Fruit fly (Drosophila melanogaster) whole organism, embryonic: ENCODE measurements around the gene Dis3l2.

Experiments
- Abd-B ChIP-seq: fragments of 200-800 bp; sonication (Bioruptor generic); optimal IDR thresholded peaks from 2 replicates; lab custom pipeline; 2018; ENCODE audit warnings: missing biosample characterization, mild to moderate bottlenecking, missing genetic modification characterization, moderate library complexity
- Asciz ChIP-seq: fragments of 200-800 bp; sonication (Bioruptor generic); optimal IDR thresholded peaks from 2 replicates; lab custom pipeline; 2017; ENCODE audit warnings: missing biosample characterization, mild to moderate bottlenecking, missing genetic modification characterization, missing genetic modification reagents
- Atf3 ChIP-seq: fragments of 200-800 bp; sonication (Bioruptor generic); optimal IDR thresholded peaks from 3 replicates; lab custom pipeline; 2016; ENCODE audit warnings: missing biosample characterization, missing genetic modification characterization
- Bgb ChIP-seq: fragments of 200-800 bp; sonication (Bioruptor generic); IDR thresholded peaks from 2 replicates; pipeline ENCODE4 v1.3.6; 2022; ENCODE audit warnings: missing biosample characterization, missing genetic modification characterization; ENCODE audit not compliant: partially characterized antibody
- CG10267 ChIP-seq: fragments of 200-800 bp; sonication (Bioruptor generic); optimal IDR thresholded peaks from 2 replicates; lab custom pipeline; 2018; ENCODE audit warnings: missing biosample characterization, mild to moderate bottlenecking, missing genetic modification characterization, moderate library complexity
- CG12236 ChIP-seq: fragments of 200-800 bp; sonication (Bioruptor generic); optimal IDR thresholded peaks from 2 replicates; lab custom pipeline; 2016; ENCODE audit warnings: missing biosample characterization, missing genetic modification characterization
- CG13287 ChIP-seq: fragments of 200-800 bp; sonication (Bioruptor generic); IDR thresholded peaks from 2 replicates; pipeline ENCODE4 v1.3.6; 2022; ENCODE audit warnings: missing biosample characterization, missing genetic modification characterization; ENCODE audit not compliant: partially characterized antibody
- CG13424 ChIP-seq: fragments of 200-800 bp; sonication (Bioruptor generic); optimal IDR thresholded peaks from 2 replicates; lab custom pipeline; 2019; ENCODE audit warnings: missing biosample characterization, mild to moderate bottlenecking, missing genetic modification characterization, moderate library complexity
- CG16779 ChIP-seq: fragments of 200-800 bp; sonication (Bioruptor generic); IDR thresholded peaks from 2 replicates; pipeline ENCODE4 v1.3.6; 2022; ENCODE audit warnings: missing biosample characterization, missing genetic modification characterization
- CG17385 ChIP-seq: fragments of 200-800 bp; sonication (Bioruptor generic); optimal IDR thresholded peaks from 3 replicates; lab custom pipeline; 2018; ENCODE audit warnings: missing biosample characterization, mild to moderate bottlenecking, missing genetic modification characterization
- CG17568 ChIP-seq: fragments of 200-800 bp; sonication (Bioruptor generic); optimal IDR thresholded peaks from 2 replicates; lab custom pipeline; 2018; ENCODE audit warnings: missing biosample characterization, mild to moderate bottlenecking, missing genetic modification characterization, moderate library complexity
- CG2678 ChIP-seq: fragments of 200-800 bp; sonication (Bioruptor generic); optimal IDR thresholded peaks from 3 replicates; lab custom pipeline; 2019; ENCODE audit warnings: missing biosample characterization, mild to moderate bottlenecking, missing genetic modification characterization, moderate library complexity
- CG30403 ChIP-seq: fragments of 200-800 bp; sonication (Bioruptor generic); optimal IDR thresholded peaks from 3 replicates; lab custom pipeline; 2016; ENCODE audit warnings: missing biosample characterization, missing genetic modification characterization
- CG30431 ChIP-seq: fragments of 200-800 bp; sonication (Bioruptor generic); optimal IDR thresholded peaks from 2 replicates; lab custom pipeline; 2017; ENCODE audit warnings: missing biosample characterization, missing genetic modification characterization
- CG31388 ChIP-seq: fragments of 200-800 bp; sonication (Bioruptor generic); optimal IDR thresholded peaks from 2 replicates; lab custom pipeline; 2016; ENCODE audit warnings: missing biosample characterization, missing genetic modification characterization
- CG3281 ChIP-seq: fragments of 200-800 bp; sonication (Bioruptor generic); optimal IDR thresholded peaks from 3 replicates; lab custom pipeline; 2017; ENCODE audit warnings: missing biosample characterization, mild to moderate bottlenecking, missing genetic modification characterization
- CG33213 ChIP-seq: fragments of 200-800 bp; sonication (Bioruptor generic); optimal IDR thresholded peaks from 3 replicates; lab custom pipeline; 2016; ENCODE audit warnings: missing biosample characterization, missing genetic modification characterization
- CG42726 ChIP-seq: fragments of 200-800 bp; sonication (Bioruptor generic); IDR thresholded peaks from 2 replicates; pipeline ENCODE4 v1.3.6; 2022; ENCODE audit warnings: missing biosample characterization, missing genetic modification characterization; ENCODE audit not compliant: partially characterized antibody
- CG4328 ChIP-seq: fragments of 200-800 bp; sonication (Bioruptor generic); optimal IDR thresholded peaks from 3 replicates; lab custom pipeline; 2017; ENCODE audit warnings: missing biosample characterization, missing genetic modification reagents, missing genetic modification characterization
- CG43689 ChIP-seq: fragments of 200-800 bp; sonication (Bioruptor generic); IDR thresholded peaks from 2 replicates; pipeline ENCODE4 v1.3.6; 2022; ENCODE audit warnings: missing biosample characterization, missing genetic modification characterization
- CG4617 ChIP-seq: fragments of 200-800 bp; sonication (Bioruptor generic); optimal IDR thresholded peaks from 3 replicates; lab custom pipeline; 2016; ENCODE audit warnings: missing biosample characterization, missing genetic modification characterization, borderline replicate concordance
- CG6791 ChIP-seq: fragments of 200-800 bp; sonication (Bioruptor generic); IDR thresholded peaks from 3 replicates; pipeline ENCODE4 v1.3.6; 2022; ENCODE audit warnings: missing biosample characterization, missing genetic modification characterization; ENCODE audit not compliant: partially characterized antibody
- CG9932 ChIP-seq: fragments of 200-800 bp; sonication (Bioruptor generic); IDR thresholded peaks from 2 replicates; pipeline ENCODE4 v1.3.6; 2022; ENCODE audit warnings: missing biosample characterization, missing genetic modification characterization
- Camta ChIP-seq: fragments of 200-800 bp; sonication (Bioruptor generic); optimal IDR thresholded peaks from 2 replicates; lab custom pipeline; 2016; ENCODE audit warnings: missing biosample characterization, missing genetic modification characterization
- CkIIα-i1 ChIP-seq: fragments of 200-800 bp; sonication (Bioruptor generic); IDR thresholded peaks from 2 replicates; pipeline ENCODE4 v1.3.6; 2022; ENCODE audit warnings: missing biosample characterization, missing genetic modification characterization
- Dip2 ChIP-seq: fragments of 200-800 bp; sonication (Bioruptor generic); IDR thresholded peaks from 2 replicates; pipeline ENCODE4 v1.3.6; 2022; ENCODE audit warnings: missing biosample characterization, missing genetic modification characterization
- HmgD ChIP-seq: fragments of 200-800 bp; sonication (Bioruptor generic); optimal IDR thresholded peaks from 3 replicates; lab custom pipeline; 2016; ENCODE audit warnings: missing biosample characterization, missing genetic modification characterization
- Hsf ChIP-seq: fragments of 200-800 bp; sonication (Bioruptor generic); optimal IDR thresholded peaks from 3 replicates; lab custom pipeline; 2016; ENCODE audit warnings: missing biosample characterization, missing genetic modification characterization
- Lhr ChIP-seq: fragments of 200-800 bp; sonication (Bioruptor generic); optimal IDR thresholded peaks from 3 replicates; lab custom pipeline; 2017; ENCODE audit warnings: mild to moderate bottlenecking, missing biosample characterization, missing genetic modification reagents, missing genetic modification characterization
- NFAT ChIP-seq: fragments of 200-800 bp; sonication (Bioruptor generic); IDR thresholded peaks from 2 replicates; pipeline ENCODE4 v1.3.6; 2022; ENCODE audit warnings: missing biosample characterization, missing genetic modification characterization
- Nf-YB ChIP-seq: fragments of 200-800 bp; sonication (Bioruptor generic); optimal IDR thresholded peaks from 3 replicates; lab custom pipeline; 2019; ENCODE audit warnings: missing biosample characterization, mild to moderate bottlenecking, missing genetic modification characterization, moderate library complexity
- Poxn ChIP-seq: fragments of 200-800 bp; sonication (Bioruptor generic); IDR thresholded peaks from 2 replicates; pipeline ENCODE4 v1.3.6; 2022; ENCODE audit warnings: missing biosample characterization, missing genetic modification characterization
- Sin3A ChIP-seq: fragments of >200 bp; optimal IDR thresholded peaks from 2 replicates; lab custom pipeline; 2018
- Sry-β ChIP-seq: fragments of 200-800 bp; sonication (Bioruptor generic); optimal IDR thresholded peaks from 2 replicates; lab custom pipeline; 2018; ENCODE audit warnings: missing biosample characterization, mild to moderate bottlenecking, missing genetic modification characterization, moderate library complexity
- TFAM ChIP-seq: fragments of 200-800 bp; sonication (Bioruptor generic); optimal IDR thresholded peaks from 2 replicates; lab custom pipeline; 2017; ENCODE audit warnings: missing biosample characterization, missing genetic modification characterization, inconsistent platforms
- ci ChIP-seq: fragments of 200-800 bp; sonication (Bioruptor generic); IDR thresholded peaks from 3 replicates; pipeline ENCODE4 v1.3.6; 2022; ENCODE audit warnings: missing biosample characterization, missing genetic modification characterization
- cwo ChIP-seq: fragments of 200-800 bp; sonication (Bioruptor generic); optimal IDR thresholded peaks from 3 replicates; lab custom pipeline; 2017; ENCODE audit warnings: missing biosample characterization, missing genetic modification characterization, mild to moderate bottlenecking, moderate library complexity, missing genetic modification reagents
- dati ChIP-seq: fragments of 200-800 bp; sonication (Bioruptor generic); IDR thresholded peaks from 2 replicates; pipeline ENCODE4 v1.3.6; 2022; ENCODE audit warnings: missing biosample characterization, missing genetic modification characterization
- eve ChIP-seq, 2 experiments: fragments of >200 bp; optimal IDR thresholded peaks; 2 replicates each; lab custom pipeline; 2017; ENCODE audit warnings: missing biosample characterization in 2 of 2, missing genetic modification characterization in 2 of 2
- exex ChIP-seq: fragments of 200-800 bp; sonication (Bioruptor generic); optimal IDR thresholded peaks from 4 replicates; lab custom pipeline; 2018; ENCODE audit warnings: missing biosample characterization, mild to moderate bottlenecking, missing genetic modification characterization, moderate library complexity
- gce ChIP-seq: fragments of 200-800 bp; sonication (Bioruptor generic); IDR thresholded peaks from 3 replicates; pipeline ENCODE4 v1.3.6; 2022; ENCODE audit warnings: missing biosample characterization, missing genetic modification characterization
- ham ChIP-seq: fragments of 200-800 bp; sonication (Bioruptor generic); IDR thresholded peaks from 2 replicates; pipeline ENCODE4 v1.3.6; 2022; ENCODE audit warnings: missing biosample characterization, missing genetic modification characterization
- ken ChIP-seq: fragments of 200-800 bp; sonication (Bioruptor generic); IDR thresholded peaks from 3 replicates; pipeline ENCODE4 v1.3.6; 2022; ENCODE audit warnings: missing biosample characterization, missing genetic modification characterization
- nmo ChIP-seq: fragments of 200-800 bp; sonication (Bioruptor generic); optimal IDR thresholded peaks from 2 replicates; lab custom pipeline; 2018; ENCODE audit warnings: missing biosample characterization, mild to moderate bottlenecking, missing genetic modification characterization, moderate library complexity
- peb ChIP-seq: fragments of 200-800 bp; sonication (Bioruptor generic); IDR thresholded peaks from 2 replicates; pipeline ENCODE4 v1.3.6; 2022; ENCODE audit warnings: missing biosample characterization, missing genetic modification characterization
- tgo ChIP-seq: fragments of 200-800 bp; sonication (Bioruptor generic); IDR thresholded peaks from 3 replicates; pipeline ENCODE4 v1.3.6; 2022; ENCODE audit warnings: missing biosample characterization, missing genetic modification characterization
- unpg ChIP-seq: fragments of 200-800 bp; sonication (Bioruptor generic); optimal IDR thresholded peaks from 3 replicates; lab custom pipeline; 2018; ENCODE audit warnings: missing biosample characterization, mild to moderate bottlenecking, missing genetic modification characterization, moderate library complexity
- vfl ChIP-seq: fragments of 200-800 bp; sonication (Bioruptor generic); optimal IDR thresholded peaks from 2 replicates; lab custom pipeline; 2016; ENCODE audit warnings: missing biosample characterization, missing genetic modification characterization
- z ChIP-seq: fragments of 200-800 bp; sonication (Bioruptor generic); IDR thresholded peaks from 3 replicates; pipeline ENCODE4 v1.3.6; 2022; ENCODE audit warnings: missing biosample characterization, missing genetic modification characterization
- zen ChIP-seq: fragments of 200-800 bp; sonication (Bioruptor generic); optimal IDR thresholded peaks from 3 replicates; lab custom pipeline; 2018; ENCODE audit warnings: missing biosample characterization, mild to moderate bottlenecking, missing genetic modification characterization, moderate library complexity

Gene Dis3l2

dm6 chr3L:264378-265151, 52.1 kb downstream of the Dis3l2 start, which contains the start of the genes Tudor-SN and mRpL17 (continued):
- TF ChIP-seq CG33213 (GFP tag; lab: Kevin White, UChicago) = peak; percentile 54
- peak; percentile 1 for TF ChIP-seq unpg (GFP tag; lab: Kevin White, UChicago)
- TF ChIP-seq CG31388 (GFP tag; lab: Kevin White, UChicago) = no peak
- peak; percentile 98 for TF ChIP-seq Bgb (GFP tag; lab: Robert Waterston, UW)
- TF ChIP-seq Camta (GFP tag; lab: Kevin White, UChicago) = no peak
- peak; percentile 69 for TF ChIP-seq CG30403 (GFP tag; lab: Kevin White, UChicago)
- no peak for TF ChIP-seq CG43689 (GFP tag; lab: Robert Waterston, UW)
- TF ChIP-seq exex = peak; percentile 36
- TF ChIP-seq CG17568 (GFP tag; lab: Kevin White, UChicago) = no peak
- 0 out of 3 replicates have a peak, but pooled peaks have one; percentile 5 for TF ChIP-seq ci (GFP tag; lab: Robert Waterston, UW)
- TF ChIP-seq Sin3A (lab: Kevin White, UChicago) = peak; percentile 68
- TF ChIP-seq CG10267 (tag; lab: Kevin White, UChicago) = peak; percentile 74
- TF ChIP-seq CG4328 (GFP tag; lab: Kevin White, UChicago) = no peak
- TF ChIP-seq CG30431 (GFP tag; lab: Kevin White, UChicago) = no peak
- TF ChIP-seq Atf3 (GFP tag; lab: Kevin White, UChicago) = no peak
- TF ChIP-seq CG2678 (tag; lab: Kevin White, UChicago) = peak; percentile 47
- no peak for TF ChIP-seq Poxn
- 0 out of 2 replicates have a peak, but pooled peaks have one; percentile 33 for TF ChIP-seq CG16779 (GFP tag; lab: Robert Waterston, UW)
- peak; percentile 98 for TF ChIP-seq CG42726 (GFP tag; lab: Robert Waterston, UW)
- TF ChIP-seq Dip2 = no peak
- TF ChIP-seq CG12236 = no peak
- no peak for TF ChIP-seq ham (GFP tag; lab: Robert Waterston, UW)
- peak; percentile 55 for TF ChIP-seq Sry-β (GFP tag; lab: Kevin White, UChicago)
- peak; percentile 66; the same call in 1 of the 2 replicates for TF ChIP-seq NFAT (GFP tag; lab: Robert Waterston, UW)
- peak; percentile 29 for TF ChIP-seq Lhr (GFP tag; lab: Kevin White, UChicago)
- TF ChIP-seq nmo (GFP tag; lab: Kevin White, UChicago) = peak; percentile 63
- TF ChIP-seq z (GFP tag; lab: Robert Waterston, UW) = no peak
- TF ChIP-seq ken (GFP tag; lab: Robert Waterston, UW) = no peak
- TF ChIP-seq Nf-YB (GFP tag; lab: Kevin White, UChicago) = no peak
- TF ChIP-seq CG9932 (GFP tag; lab: Robert Waterston, UW) = peak; percentile 85
- peak; percentile 98 for TF ChIP-seq CG6791 (GFP tag; lab: Robert Waterston, UW)
- TF ChIP-seq cwo (GFP tag; lab: Kevin White, UChicago) = no peak
- TF ChIP-seq Hsf (GFP tag; lab: Kevin White, UChicago) = peak; percentile 16
- TF ChIP-seq CG4617 (GFP tag; lab: Kevin White, UChicago) = no peak
- no peak for TF ChIP-seq peb
- no peak for TF ChIP-seq TFAM (GFP tag; lab: Kevin White, UChicago)
- no peak for TF ChIP-seq vfl (GFP tag; lab: Kevin White, UChicago)
- no peak for TF ChIP-seq HmgD (GFP tag; lab: Kevin White, UChicago)
- TF ChIP-seq CG3281 (GFP tag; lab: Kevin White, UChicago) = peak; percentile 31
- no peak for TF ChIP-seq Asciz
- no peak for TF ChIP-seq dati (GFP tag; lab: Robert Waterston, UW)
- no peak for TF ChIP-seq CG17385 (GFP tag; lab: Kevin White, UChicago)
- peak; percentile 55 for TF ChIP-seq CG13424 (tag; lab: Kevin White, UChicago)
- no peak for TF ChIP-seq Abd-B
- no peak for TF ChIP-seq eve (GFP tag; optimal IDR thresholded peaks at IDR 0.05; lab: Kevin White, UChicago)
- TF ChIP-seq CkIIα-i1 (GFP tag; lab: Robert Waterston, UW) = no peak
- peak; percentile 94 for TF ChIP-seq CG13287 (GFP tag; lab: Robert Waterston, UW)
- TF ChIP-seq tgo (GFP tag; lab: Robert Waterston, UW) = peak; percentile 21; the same call in 1 of the 3 replicates
- peak; percentile 62 for TF ChIP-seq zen (tag; lab: Kevin White, UChicago)
- no peak for TF ChIP-seq gce
